Worm (Caenorhabditis elegans): Measurements from ENCODE around the gene fem-2.

- TF ChIP-seq nhr-76 (tag; optimal IDR thresholded peaks at IDR 0.05) (no peak), dmd-8 (GFP tag; IDR thresholded peaks at IDR 0.05) (no peak), fkh-10 (GFP tag; optimal IDR thresholded peaks at IDR 0.05) (no peak), lir-3 (tag; optimal IDR thresholded peaks at IDR 0.05) (no peak), ctbp-1 (GFP tag; IDR thresholded peaks at IDR 0.05) (no peak), Y48G9A.11 (GFP tag; IDR thresholded peaks at IDR 0.05) (no peak), skn-1 (tag; optimal IDR thresholded peaks at IDR 0.05) (no peak)
Observed at ce11 chrIII:599279-599678, 35.1 kb downstream of the fem-2 start.

All from whole organism, L4 larva.